Worm (Caenorhabditis elegans): ENCODE results near the gene C09F12.3.

DNA sequence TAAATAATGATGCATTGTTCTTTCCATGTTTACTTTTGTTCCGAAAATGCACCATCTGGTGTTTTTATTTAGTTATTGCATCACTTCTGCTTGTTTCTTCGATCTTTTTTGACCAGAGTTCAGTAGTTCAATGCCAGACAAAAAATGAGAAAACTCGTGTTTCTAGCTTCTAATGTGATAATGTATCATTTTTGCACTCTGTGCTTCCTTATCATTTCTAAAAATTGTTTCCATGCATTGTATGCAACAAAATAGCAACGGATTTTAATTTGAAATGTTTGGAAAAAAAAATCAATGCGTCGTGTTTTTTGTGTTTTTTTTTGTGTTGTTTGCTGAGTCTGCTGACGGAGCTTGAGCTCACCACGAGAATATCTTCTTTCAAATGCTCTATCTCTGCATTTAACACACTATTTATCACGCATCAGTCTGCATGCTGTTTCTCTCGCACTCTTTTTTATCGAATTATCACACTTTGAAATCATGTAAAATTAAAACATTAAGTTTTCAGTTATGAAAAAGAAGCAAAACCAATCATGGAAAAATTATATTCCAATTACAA lies 37.6 kb upstream of the C09F12.3 start, which contains the start of gene sulp-7:
- TF ChIP-seq jun-1 (tag; optimal IDR thresholded peaks at IDR 0.05) (no peak), nhr-102 (tag; optimal IDR thresholded peaks at IDR 0.05) (no peak), madf-5 (GFP tag; IDR thresholded peaks at IDR 0.05) (no peak), dpl-1 (GFP tag; optimal IDR thresholded peaks at IDR 0.05) (no peak), nhr-76 (tag; optimal IDR thresholded peaks at IDR 0.05) (no peak), nhr-10 (tag; optimal IDR thresholded peaks at IDR 0.05) (no peak)
